Worm (Caenorhabditis elegans) whole organism, early embryonic: ENCODE data around the gene C17H12.2.
A peak's percentile ranks its signal among the peaks of the same experiment; 100 is the strongest.

Source experiments
- B0310.2 ChIP-seq: sonication (generic microtip); optimal IDR thresholded peaks from 2 replicates; lab custom pipeline; 2016; ENCODE audit warnings: mild to moderate bottlenecking, missing genetic modification characterization, missing compliant biosample characterization
- aly-1 ChIP-seq: sonication (generic microtip); optimal IDR thresholded peaks from 2 replicates; lab custom pipeline; 2016; ENCODE audit warnings: missing genetic modification characterization, missing compliant biosample characterization
- ama-1 ChIP-seq: fragments of 150-350 bp; optimal IDR thresholded peaks from 2 replicates; lab custom pipeline; 2014
- ceh-13 ChIP-seq: fragments of 200-800 bp; sonication (Bioruptor generic); optimal IDR thresholded peaks from 2 replicates; lab custom pipeline; 2018; ENCODE audit warnings: mild to moderate bottlenecking, missing genetic modification characterization, missing compliant biosample characterization
- ceh-36 ChIP-seq: sonication (generic microtip); optimal IDR thresholded peaks from 2 replicates; lab custom pipeline; 2016; ENCODE audit warnings: missing genetic modification characterization, inconsistent platforms, missing compliant biosample characterization
- ets-7 ChIP-seq: sonication (generic microtip); optimal IDR thresholded peaks from 2 replicates; lab custom pipeline; 2016; ENCODE audit warnings: missing genotype, missing genetic modification characterization, missing compliant biosample characterization
- hnd-1 ChIP-seq: sonication (generic microtip); optimal IDR thresholded peaks from 2 replicates; lab custom pipeline; 2016; ENCODE audit warnings: missing genetic modification characterization, missing compliant biosample characterization
- pes-1 ChIP-seq: fragments of 200-800 bp; sonication (Bioruptor generic); IDR thresholded peaks from 2 replicates; pipeline ENCODE4 v1.3.6; 2022; ENCODE audit warnings: missing genetic modification reagents, missing genetic modification characterization, missing compliant biosample characterization
- scrt-1 ChIP-seq: fragments of 200-800 bp; sonication (Bioruptor generic); IDR thresholded peaks from 2 replicates; pipeline ENCODE4 v1.3.6; 2022; ENCODE audit warnings: missing genetic modification characterization, missing compliant biosample characterization
- sea-1 ChIP-seq: fragments of 200-800 bp; sonication (Bioruptor generic); conservative IDR thresholded peaks from 2 replicates; pipeline ENCODE4 v1.3.6; 2022; ENCODE audit warnings: missing genetic modification characterization, missing compliant biosample characterization
- tbx-11 ChIP-seq: fragments of 200-800 bp; sonication (Bioruptor generic); IDR thresholded peaks from 2 replicates; pipeline ENCODE4 v1.3.6; 2022; ENCODE audit warnings: missing genetic modification characterization, missing compliant biosample characterization
- tbx-37 ChIP-seq: fragments of 200-800 bp; sonication (Bioruptor generic); conservative IDR thresholded peaks from 2 replicates; pipeline ENCODE4 v1.3.6; 2022; ENCODE audit warnings: missing genetic modification reagents, missing genetic modification characterization, missing compliant biosample characterization
- tra-4 ChIP-seq: sonication (generic microtip); optimal IDR thresholded peaks from 2 replicates; lab custom pipeline; 2017; ENCODE audit warnings: missing genetic modification characterization, missing compliant biosample characterization

Gene C17H12.2

DNA sequence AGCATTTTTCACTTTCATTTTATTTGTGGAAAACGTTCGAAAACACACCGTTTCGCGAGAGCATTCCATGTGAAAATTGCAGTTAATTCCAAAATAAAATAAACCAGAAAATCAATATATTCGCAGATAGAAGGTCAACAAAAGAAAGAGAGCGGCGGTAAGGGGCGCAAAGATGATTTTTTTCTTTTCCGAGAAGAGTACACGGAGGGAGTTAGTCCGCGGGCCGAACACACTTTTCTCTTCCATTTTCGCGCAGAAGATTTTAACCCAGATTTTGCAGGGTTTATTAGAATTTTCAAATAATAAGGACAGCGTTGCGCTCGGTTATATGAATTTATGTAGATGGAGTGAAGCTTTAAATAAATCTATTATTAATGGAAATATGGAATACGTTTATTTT is 42.6 kb downstream of the C17H12.2 start:
- TF ChIP-seq hnd-1 (tag; lab: Kevin White, UChicago) (no peak), ceh-13 (GFP tag; lab: Kevin White, UChicago) (no peak), scrt-1 (no peak), ceh-36 (no peak), tbx-37 (peak; percentile 42; the same call in 1 of the 2 replicates), sea-1 (GFP tag; lab: Robert Waterston, UW) (no peak), aly-1 (tag; lab: Kevin White, UChicago) (no peak), B0310.2 (tag; lab: Kevin White, UChicago) (no peak), ets-7 (no peak), tra-4 (tag; lab: Kevin White, UChicago) (no peak), tbx-11 (GFP tag; lab: Robert Waterston, UW) (no peak), pes-1 (GFP tag; lab: Robert Waterston, UW) (peak; percentile 42; the same call in 1 of the 2 replicates)

DNA sequence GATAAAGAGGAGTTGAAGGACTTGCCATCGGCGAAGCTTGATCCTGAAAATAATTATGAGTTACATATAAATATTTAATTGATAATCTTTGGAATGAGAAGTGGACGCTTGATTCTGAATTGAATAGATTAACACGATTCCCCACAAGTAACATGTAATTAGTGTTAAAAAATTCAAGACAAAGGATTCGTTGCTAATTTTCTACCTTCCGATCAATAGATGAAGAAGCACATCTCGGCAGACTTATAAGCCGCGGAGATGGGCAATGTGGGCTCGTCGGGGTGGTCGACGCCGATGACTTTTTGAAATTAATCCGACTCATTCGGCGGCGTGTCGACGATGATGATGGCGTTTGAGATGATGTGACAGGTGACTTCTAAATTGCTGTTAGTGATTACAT is 43.2 kb downstream of the C17H12.2 start:
- no peak for TF ChIP-seq pes-1 (GFP tag; lab: Robert Waterston, UW)
- no peak for TF ChIP-seq aly-1 (tag; lab: Kevin White, UChicago)
- no peak for TF ChIP-seq ets-7
- no peak for TF ChIP-seq tbx-37
- no peak for TF ChIP-seq B0310.2 (tag; lab: Kevin White, UChicago)

DNA sequence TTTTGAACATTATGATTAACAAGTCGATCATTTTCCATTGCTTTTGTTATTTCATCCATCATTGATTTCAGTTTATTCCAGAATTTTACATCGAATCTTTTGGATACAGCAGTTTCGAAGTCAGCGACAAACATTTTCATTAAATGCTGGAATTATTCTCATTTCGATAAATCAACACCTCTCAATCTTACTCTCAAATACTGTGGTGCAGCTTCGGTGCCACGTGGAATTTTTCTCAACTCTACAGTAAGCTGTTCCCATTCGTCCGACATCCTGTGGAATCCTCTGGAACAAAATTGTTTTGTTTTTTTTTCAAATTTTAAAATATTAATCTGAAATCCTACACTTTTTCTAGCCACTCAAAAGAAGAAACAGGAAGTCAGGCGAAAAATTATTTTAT is 48.1 kb downstream of the C17H12.2 start, which contains the start of gene smg-7:
smg-7 (minus strand) TSS at position 285 of the 400 bp plus-strand sequence.
- TF ChIP-seq hnd-1 (tag; lab: Kevin White, UChicago) (no peak), ceh-13 (GFP tag; lab: Kevin White, UChicago) (no peak), ama-1 (lab: Kevin White, UChicago) (no peak)

DNA sequence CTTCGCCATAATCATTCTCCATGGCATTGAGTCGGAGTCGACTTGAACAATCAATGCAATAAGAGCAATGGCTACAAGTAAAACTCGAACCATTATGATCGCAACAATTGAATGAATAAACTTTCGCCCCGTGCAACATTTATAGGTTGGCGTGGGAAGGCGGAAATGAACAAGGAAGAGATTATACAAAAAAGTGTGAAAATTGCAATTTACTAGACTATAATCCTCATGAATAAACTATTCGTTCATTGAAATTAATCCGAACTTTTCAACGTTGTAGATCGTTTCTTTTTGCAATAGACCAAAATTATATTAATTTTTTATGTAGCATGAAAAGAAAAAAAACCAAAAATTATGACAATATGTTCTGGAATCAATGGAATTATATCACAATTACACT is 50.1 kb downstream of the C17H12.2 start, which contains the start of gene Y73B6A.3:
Y73B6A.3 (minus strand) TSS at position 101 of the 400 bp plus-strand sequence.
- TF ChIP-seq tbx-37 = no peak
- TF ChIP-seq hnd-1 (tag; lab: Kevin White, UChicago) = no peak
- no peak for TF ChIP-seq ceh-36
